Worm (Caenorhabditis elegans) whole organism, L2 larva: ENCODE results near the gene T18D3.5.

Experiments used
- elt-3 ChIP-seq: sonication (generic microtip); optimal IDR thresholded peaks from 2 replicates; lab custom pipeline; 2017; ENCODE audit warnings: missing biosample characterization, missing genetic modification characterization
- lin-39 ChIP-seq: fragments of 150-350 bp; optimal IDR thresholded peaks from 2 replicates; lab custom pipeline; 2014; ENCODE audit warnings: missing biosample characterization, missing genetic modification reagents, missing genetic modification characterization
- mbf-1 ChIP-seq: sonication (generic microtip); optimal IDR thresholded peaks from 2 replicates; lab custom pipeline; 2017; ENCODE audit warnings: missing biosample characterization, missing genetic modification characterization
- nhr-11 ChIP-seq: fragments of 150-350 bp; optimal IDR thresholded peaks from 2 replicates; lab custom pipeline; 2014; ENCODE audit warnings: missing biosample characterization, missing genetic modification characterization
- nhr-23 ChIP-seq: fragments of 150-350 bp; optimal IDR thresholded peaks from 2 replicates; lab custom pipeline; 2014; ENCODE audit warnings: missing biosample characterization, missing genetic modification reagents, missing genetic modification characterization
- unc-62 ChIP-seq: fragments of 150-350 bp; optimal IDR thresholded peaks from 2 replicates; lab custom pipeline; 2014; ENCODE audit warnings: missing biosample characterization, missing genetic modification reagents, missing genetic modification characterization
- ztf-11 ChIP-seq: sonication (generic microtip); optimal IDR thresholded peaks from 2 replicates; lab custom pipeline; 2017; ENCODE audit warnings: missing biosample characterization, missing genetic modification characterization

- TF ChIP-seq nhr-23 (tag; lab: Kevin White, UChicago) (no peak), nhr-11 (tag; lab: Kevin White, UChicago) (no peak), mbf-1 (no peak), unc-62 (no peak), lin-39 (no peak), elt-3 (no peak), ztf-11 (tag; lab: Kevin White, UChicago) (no peak)
Observed at ce11 chrX:12435246-12435645, 28.4 kb upstream of the T18D3.5 start.
